Worm (Caenorhabditis elegans): Measurements from ENCODE around the gene mdt-9.
"Not testable (repeated sequence)": the region's sequence is repeated elsewhere in the genome, so short reads cannot be mapped to it uniquely, and the experiment has no call there.

ce11 chrIV:13430137-13430536 lies 44.0 kb downstream of the mdt-9 start:
- TF ChIP-seq ama-1 (optimal IDR thresholded peaks at IDR 0.05); ceh-13 (GFP tag; optimal IDR thresholded peaks at IDR 0.05); ets-7 (tag; optimal IDR thresholded peaks at IDR 0.05); B0310.2 (tag; optimal IDR thresholded peaks at IDR 0.05); aly-1 (tag; optimal IDR thresholded peaks at IDR 0.05); hmg-4 (GFP tag; optimal IDR thresholded peaks at IDR 0.05); tra-4 (tag; optimal IDR thresholded peaks at IDR 0.05); scrt-1 (GFP tag; IDR thresholded peaks at IDR 0.05); ceh-36 (tag; optimal IDR thresholded peaks at IDR 0.05); hmbx-1 (tag; optimal IDR thresholded peaks at IDR 0.05); flt-1 (GFP tag; IDR thresholded peaks at IDR 0.05): not testable (repeated sequence)
- TF ChIP-seq pes-1 (GFP tag; IDR thresholded peaks at IDR 0.05), result 0 out of 2 replicates have a peak, but pooled peaks have one; percentile 10
- TF ChIP-seq tbx-37 (GFP tag; conservative IDR thresholded peaks at IDR 0.05), result 0 out of 2 replicates have a peak, but pooled peaks have one; percentile 16
